Worm (Caenorhabditis elegans) whole organism, young adult: ENCODE data around the gene C24H10.3.

Experiments
- ama-1 ChIP-seq, 3 experiments: fragments of 150-350 bp in 1 of 3; sonication (generic microtip) in 2 of 3; optimal IDR thresholded peaks; 2 replicates each; lab custom pipeline; 2014 to 2018; ENCODE audit warnings: missing biosample characterization in 2 of 3, missing genetic modification characterization in 2 of 3, missing genetic modification reagents in 2 of 3
- bed-2 ChIP-seq: fragments of 200-800 bp; sonication (Bioruptor generic); IDR thresholded peaks from 2 replicates; pipeline ENCODE4 v1.3.6; 2022; ENCODE audit warnings: missing genetic modification reagents, missing genetic modification characterization, missing compliant biosample characterization
- cebp-1 ChIP-seq, 2 experiments: fragments of 200-800 bp in 1 of 2; sonication (Bioruptor generic) in 1 of 2; sonication (generic microtip) in 1 of 2; IDR thresholded peaks in 1 of 2; optimal IDR thresholded peaks in 1 of 2; 2 replicates each; pipeline versions ENCODE4 v1.3.6 to Lab custom; 2017 to 2022; ENCODE audit warnings: missing compliant biosample characterization in 2 of 2, missing genetic modification characterization in 2 of 2, mild to moderate bottlenecking in 1 of 2, missing genetic modification reagents in 1 of 2, moderate library complexity in 1 of 2
- ceh-100 ChIP-seq: fragments of 200-800 bp; sonication (Bioruptor generic); IDR thresholded peaks from 2 replicates; pipeline ENCODE4 v1.3.6; 2022; ENCODE audit warnings: missing genetic modification reagents, missing genetic modification characterization, missing compliant biosample characterization
- ceh-79 ChIP-seq: sonication (generic microtip); optimal IDR thresholded peaks from 2 replicates; lab custom pipeline; 2017; ENCODE audit warnings: mild to moderate bottlenecking, missing genetic modification characterization, missing compliant biosample characterization
- dpff-1 ChIP-seq: sonication (generic microtip); optimal IDR thresholded peaks from 2 replicates; lab custom pipeline; 2017; ENCODE audit warnings: mild to moderate bottlenecking, missing genetic modification characterization, missing compliant biosample characterization
- egl-18 ChIP-seq: fragments of 200-800 bp; sonication (Bioruptor generic); IDR thresholded peaks from 2 replicates; pipeline ENCODE4 v1.3.6; 2022; ENCODE audit warnings: missing genetic modification reagents, missing genetic modification characterization, missing compliant biosample characterization
- ekl-4 ChIP-seq: fragments of 200-800 bp; sonication (Bioruptor generic); IDR thresholded peaks from 2 replicates; pipeline ENCODE4 v1.3.6; 2022; ENCODE audit warnings: missing genetic modification reagents, missing genetic modification characterization, missing compliant biosample characterization
- hlh-12 ChIP-seq: sonication (generic microtip); optimal IDR thresholded peaks from 2 replicates; lab custom pipeline; 2016; ENCODE audit warnings: missing genetic modification characterization, missing compliant biosample characterization
- lin-35 ChIP-seq, 3 experiments: fragments of 150-350 bp in 2 of 3; sonication (generic microtip) in 1 of 3; optimal IDR thresholded peaks; 2 replicates each; lab custom pipeline; 2014 to 2018; ENCODE audit warnings: missing biosample characterization in 3 of 3, missing genetic modification characterization in 3 of 3, missing genetic modification reagents in 3 of 3
- madf-10 ChIP-seq: sonication (generic microtip); optimal IDR thresholded peaks from 2 replicates; lab custom pipeline; 2016; ENCODE audit warnings: mild to moderate bottlenecking, missing genetic modification characterization, missing compliant biosample characterization
- nhr-120 ChIP-seq: fragments of 200-800 bp; sonication (Bioruptor generic); IDR thresholded peaks from 2 replicates; pipeline ENCODE4 v1.3.6; 2022; ENCODE audit warnings: missing genetic modification characterization, missing compliant biosample characterization
- sptf-2 ChIP-seq: fragments of 200-800 bp; sonication (Bioruptor generic); optimal IDR thresholded peaks from 2 replicates; lab custom pipeline; 2018; ENCODE audit warnings: mild to moderate bottlenecking, missing genetic modification characterization, missing compliant biosample characterization

ce11 chrX:5077696-5078343 is 17.0 kb downstream of the C24H10.3 start, which contains the start of gene cal-5:
- TF ChIP-seq bed-2 (GFP tag; lab: Robert Waterston, UW), result no peak
- TF ChIP-seq egl-18, result no peak
- no peak for TF ChIP-seq ekl-4
- no peak for TF ChIP-seq nhr-120 (GFP tag; lab: Robert Waterston, UW)
- TF ChIP-seq sptf-2 (GFP tag; lab: Kevin White, UChicago), result no peak
- TF ChIP-seq ceh-100 (GFP tag; lab: Robert Waterston, UW), result no peak
- TF ChIP-seq ama-1 (optimal IDR thresholded peaks at IDR 0.05; lab: Kevin White, UChicago), result no peak
- no peak for TF ChIP-seq ama-1 (GFP tag; optimal IDR thresholded peaks at IDR 0.05; lab: Kevin White, UChicago)
- no peak for TF ChIP-seq cebp-1 (GFP tag; IDR thresholded peaks at IDR 0.05; lab: Robert Waterston, UW)
- no peak for TF ChIP-seq cebp-1 (tag; optimal IDR thresholded peaks at IDR 0.05; lab: Kevin White, UChicago)
- TF ChIP-seq madf-10, result no peak
- TF ChIP-seq ceh-79 (tag; lab: Kevin White, UChicago), result no peak
- TF ChIP-seq hlh-12 (tag; lab: Kevin White, UChicago), result no peak
- TF ChIP-seq dpff-1 (tag; lab: Kevin White, UChicago), result no peak
- no peak for TF ChIP-seq lin-35 (GFP tag; optimal IDR thresholded peaks at IDR 0.05; lab: Kevin White, UChicago)
